Fruit fly (Drosophila melanogaster) whole organism, embryonic: Measurements from ENCODE around the gene CG31960.

Source experiments
- Atf-2 ChIP-seq: fragments of 200-800 bp; sonication (Bioruptor generic); optimal IDR thresholded peaks from 2 replicates; lab custom pipeline; 2016; ENCODE audit warnings: missing biosample characterization, missing genetic modification characterization
- CG10147 ChIP-seq: fragments of 200-800 bp; sonication (Bioruptor generic); optimal IDR thresholded peaks from 2 replicates; lab custom pipeline; 2019; ENCODE audit warnings: missing biosample characterization, mild to moderate bottlenecking, missing genetic modification characterization, moderate library complexity
- CG11723 ChIP-seq: fragments of 200-800 bp; sonication (Bioruptor generic); optimal IDR thresholded peaks from 2 replicates; lab custom pipeline; 2017; ENCODE audit warnings: missing biosample characterization, mild to moderate bottlenecking, missing genetic modification characterization
- CG12104 ChIP-seq: fragments of 200-800 bp; sonication (Bioruptor generic); optimal IDR thresholded peaks from 3 replicates; lab custom pipeline; 2016; ENCODE audit warnings: missing biosample characterization, missing genetic modification characterization
- CG12769 ChIP-seq: fragments of 200-800 bp; sonication (Bioruptor generic); optimal IDR thresholded peaks from 2 replicates; lab custom pipeline; 2019; ENCODE audit warnings: missing biosample characterization, mild to moderate bottlenecking, missing genetic modification characterization, moderate library complexity
- CG14050 ChIP-seq: fragments of 200-800 bp; sonication (Bioruptor generic); IDR thresholded peaks from 3 replicates; pipeline ENCODE4 v1.3.6; 2022; ENCODE audit warnings: missing biosample characterization, missing genetic modification characterization
- CG14441 ChIP-seq: fragments of 200-800 bp; sonication (Bioruptor generic); IDR thresholded peaks from 2 replicates; pipeline ENCODE4 v1.3.6; 2022; ENCODE audit warnings: missing biosample characterization, missing genetic modification characterization
- CG14710 ChIP-seq: fragments of 200-800 bp; sonication (Bioruptor generic); optimal IDR thresholded peaks from 3 replicates; lab custom pipeline; 2019; ENCODE audit warnings: missing biosample characterization, mild to moderate bottlenecking, missing genetic modification characterization, moderate library complexity
- CG14965 ChIP-seq: fragments of 200-800 bp; sonication (Bioruptor generic); optimal IDR thresholded peaks from 2 replicates; lab custom pipeline; 2016; ENCODE audit warnings: missing biosample characterization, missing genetic modification characterization, borderline replicate concordance
- CG1647 ChIP-seq: fragments of 200-800 bp; sonication (Bioruptor generic); optimal IDR thresholded peaks from 3 replicates; lab custom pipeline; 2016; ENCODE audit warnings: missing biosample characterization, missing genetic modification characterization
- CG17186 ChIP-seq: fragments of 200-800 bp; sonication (Bioruptor generic); optimal IDR thresholded peaks from 3 replicates; lab custom pipeline; 2017; ENCODE audit warnings: missing biosample characterization, missing genetic modification reagents, missing genetic modification characterization
- CG17359 ChIP-seq: fragments of 200-800 bp; sonication (Bioruptor generic); optimal IDR thresholded peaks from 3 replicates; lab custom pipeline; 2018; ENCODE audit warnings: missing biosample characterization, mild to moderate bottlenecking, missing genetic modification characterization, moderate library complexity
- CG18011 ChIP-seq: fragments of 200-800 bp; sonication (Bioruptor generic); optimal IDR thresholded peaks from 2 replicates; lab custom pipeline; 2017; ENCODE audit warnings: missing biosample characterization, missing genetic modification characterization, mild to moderate bottlenecking, moderate library complexity, missing genotype
- CG1832 ChIP-seq: fragments of 200-800 bp; sonication (Bioruptor generic); optimal IDR thresholded peaks from 2 replicates; lab custom pipeline; 2017; ENCODE audit warnings: missing biosample characterization, mild to moderate bottlenecking, missing genetic modification characterization, inconsistent platforms
- CG18764 ChIP-seq: fragments of 200-800 bp; sonication (Bioruptor generic); optimal IDR thresholded peaks from 3 replicates; lab custom pipeline; 2016; ENCODE audit warnings: missing biosample characterization, missing genetic modification characterization
- CG2116 ChIP-seq: fragments of 200-800 bp; sonication (Bioruptor generic); optimal IDR thresholded peaks from 3 replicates; lab custom pipeline; 2018; ENCODE audit warnings: missing biosample characterization, mild to moderate bottlenecking, missing genetic modification characterization
- CG4854 ChIP-seq: fragments of 200-800 bp; sonication (Bioruptor generic); optimal IDR thresholded peaks from 2 replicates; lab custom pipeline; 2016; ENCODE audit warnings: missing biosample characterization, missing genetic modification characterization, inconsistent platforms
- CG5180 ChIP-seq: fragments of 200-800 bp; sonication (Bioruptor generic); optimal IDR thresholded peaks from 3 replicates; lab custom pipeline; 2017; ENCODE audit warnings: missing biosample characterization, missing genetic modification characterization, mild to moderate bottlenecking, moderate library complexity, missing genetic modification reagents
- CG5953 ChIP-seq: fragments of 200-800 bp; sonication (Bioruptor generic); IDR thresholded peaks from 2 replicates; pipeline ENCODE4 v1.3.6; 2022; ENCODE audit warnings: missing biosample characterization, missing genetic modification characterization
- CG6654 ChIP-seq: fragments of 200-800 bp; sonication (Bioruptor generic); optimal IDR thresholded peaks from 2 replicates; lab custom pipeline; 2017; ENCODE audit warnings: missing biosample characterization, mild to moderate bottlenecking, missing genetic modification characterization
- CG7928 ChIP-seq: fragments of 200-800 bp; sonication (Bioruptor generic); optimal IDR thresholded peaks from 2 replicates; lab custom pipeline; 2017; ENCODE audit warnings: missing biosample characterization, mild to moderate bottlenecking, missing genetic modification characterization
- CG8290 ChIP-seq, 3 experiments: fragments of 200-800 bp; sonication (Bioruptor generic); optimal IDR thresholded peaks; 2 replicates each; lab custom pipeline; 2016 to 2019; ENCODE audit warnings: missing biosample characterization in 3 of 3, missing genetic modification characterization in 3 of 3, mild to moderate bottlenecking in 2 of 3, moderate library complexity in 1 of 3
- CG8359 ChIP-seq: fragments of 200-800 bp; sonication (Bioruptor generic); optimal IDR thresholded peaks from 2 replicates; lab custom pipeline; 2017; ENCODE audit warnings: missing biosample characterization, mild to moderate bottlenecking, missing genetic modification characterization, borderline replicate concordance
- CG9797 ChIP-seq: fragments of 200-800 bp; sonication (Bioruptor generic); optimal IDR thresholded peaks from 3 replicates; lab custom pipeline; 2018; ENCODE audit warnings: missing biosample characterization, mild to moderate bottlenecking, missing genetic modification characterization
- Camta ChIP-seq: fragments of 200-800 bp; sonication (Bioruptor generic); optimal IDR thresholded peaks from 2 replicates; lab custom pipeline; 2016; ENCODE audit warnings: missing biosample characterization, missing genetic modification characterization
- D19B ChIP-seq: fragments of 200-800 bp; sonication (Bioruptor generic); optimal IDR thresholded peaks from 2 replicates; lab custom pipeline; 2017; ENCODE audit warnings: missing biosample characterization, mild to moderate bottlenecking, missing genetic modification characterization
- Deaf1 ChIP-seq: fragments of 200-800 bp; optimal IDR thresholded peaks from 3 replicates; lab custom pipeline; 2019; ENCODE audit warnings: missing biosample characterization, mild to moderate bottlenecking, missing genetic modification characterization, moderate library complexity
- Dip3 ChIP-seq: fragments of 200-800 bp; sonication (Bioruptor generic); optimal IDR thresholded peaks from 3 replicates; lab custom pipeline; 2016; ENCODE audit warnings: missing biosample characterization, missing genetic modification characterization
- Fer2 ChIP-seq: fragments of 200-800 bp; sonication (Bioruptor generic); optimal IDR thresholded peaks from 2 replicates; lab custom pipeline; 2018; ENCODE audit warnings: missing biosample characterization, mild to moderate bottlenecking, missing genetic modification characterization, moderate library complexity
- Gsc ChIP-seq: fragments of 200-800 bp; sonication (Bioruptor generic); IDR thresholded peaks from 2 replicates; pipeline ENCODE4 v1.3.6; 2022; ENCODE audit warnings: missing biosample characterization, missing genetic modification characterization
- HLH3B ChIP-seq: fragments of 200-800 bp; sonication (Bioruptor generic); IDR thresholded peaks from 2 replicates; pipeline ENCODE4 v1.3.6; 2022; ENCODE audit warnings: missing biosample characterization, missing genetic modification characterization
- HLH4C ChIP-seq: fragments of 200-800 bp; sonication (Bioruptor generic); IDR thresholded peaks from 3 replicates; pipeline ENCODE4 v1.3.6; 2022; ENCODE audit warnings: missing biosample characterization, missing genetic modification characterization; ENCODE audit not compliant: partially characterized antibody
- Hand ChIP-seq: fragments of 200-800 bp; sonication (Bioruptor generic); optimal IDR thresholded peaks from 2 replicates; lab custom pipeline; 2017; ENCODE audit warnings: mild to moderate bottlenecking, missing biosample characterization, missing genetic modification reagents, missing genetic modification characterization
- Oaz ChIP-seq: fragments of 200-800 bp; sonication (Bioruptor generic); IDR thresholded peaks from 2 replicates; pipeline ENCODE4 v1.3.6; 2022; ENCODE audit warnings: missing biosample characterization, missing genetic modification characterization
- btn ChIP-seq: fragments of 200-800 bp; sonication (Bioruptor generic); optimal IDR thresholded peaks from 2 replicates; lab custom pipeline; 2016; ENCODE audit warnings: missing biosample characterization, missing genetic modification characterization
- chinmo ChIP-seq: fragments of 200-800 bp; sonication (Bioruptor generic); IDR thresholded peaks from 4 replicates; pipeline ENCODE4 v1.3.6; 2022; ENCODE audit warnings: missing biosample characterization, missing genetic modification characterization; ENCODE audit not compliant: partially characterized antibody
- corto ChIP-seq: fragments of 200-800 bp; sonication (Bioruptor generic); optimal IDR thresholded peaks from 2 replicates; lab custom pipeline; 2016; ENCODE audit warnings: missing biosample characterization, mild to moderate bottlenecking, missing genetic modification characterization, moderate library complexity
- croc ChIP-seq: fragments of 200-800 bp; sonication (Bioruptor generic); conservative IDR thresholded peaks from 3 replicates; pipeline ENCODE4 v1.3.6; 2022; ENCODE audit warnings: missing biosample characterization, missing genetic modification characterization
- cwo ChIP-seq: fragments of 200-800 bp; sonication (Bioruptor generic); optimal IDR thresholded peaks from 3 replicates; lab custom pipeline; 2017; ENCODE audit warnings: missing biosample characterization, missing genetic modification characterization, mild to moderate bottlenecking, moderate library complexity, missing genetic modification reagents
- da ChIP-seq: fragments of 200-800 bp; sonication (Bioruptor generic); optimal IDR thresholded peaks from 2 replicates; lab custom pipeline; 2016; ENCODE audit warnings: missing biosample characterization, missing genetic modification characterization
- dati ChIP-seq: fragments of 200-800 bp; sonication (Bioruptor generic); IDR thresholded peaks from 2 replicates; pipeline ENCODE4 v1.3.6; 2022; ENCODE audit warnings: missing biosample characterization, missing genetic modification characterization
- exex ChIP-seq: fragments of 200-800 bp; sonication (Bioruptor generic); optimal IDR thresholded peaks from 4 replicates; lab custom pipeline; 2018; ENCODE audit warnings: missing biosample characterization, mild to moderate bottlenecking, missing genetic modification characterization, moderate library complexity
- kni ChIP-seq: fragments of 200-800 bp; sonication (Bioruptor generic); optimal IDR thresholded peaks from 3 replicates; lab custom pipeline; 2017; ENCODE audit warnings: mild to moderate bottlenecking, missing biosample characterization, missing genetic modification reagents, missing genetic modification characterization
- otp ChIP-seq: fragments of 200-800 bp; sonication (Bioruptor generic); IDR thresholded peaks from 3 replicates; pipeline ENCODE4, ENCODE4 v1.3.6; 2022; ENCODE audit warnings: missing biosample characterization, missing genetic modification characterization
- rib ChIP-seq: fragments of 200-800 bp; sonication (Bioruptor generic); IDR thresholded peaks from 2 replicates; pipeline ENCODE4 v1.3.6; 2022; ENCODE audit warnings: missing biosample characterization, missing genetic modification characterization
- slbo ChIP-seq: fragments of 200-800 bp; sonication (Bioruptor generic); IDR thresholded peaks from 2 replicates; pipeline ENCODE4 v1.3.6; 2022; ENCODE audit warnings: missing biosample characterization, missing genetic modification characterization
- sna ChIP-seq: fragments of 200-800 bp; sonication (Bioruptor generic); IDR thresholded peaks from 2 replicates; pipeline ENCODE4 v1.3.6; 2022; ENCODE audit warnings: missing biosample characterization, missing genetic modification characterization; ENCODE audit not compliant: partially characterized antibody
- trem ChIP-seq: fragments of 200-800 bp; optimal IDR thresholded peaks from 3 replicates; lab custom pipeline; 2019; ENCODE audit warnings: missing biosample characterization, mild to moderate bottlenecking, missing genetic modification characterization, moderate library complexity
- usp ChIP-seq: fragments of >200 bp; optimal IDR thresholded peaks from 2 replicates; lab custom pipeline; 2017; ENCODE audit warnings: missing biosample characterization, missing genetic modification characterization
- wor ChIP-seq: fragments of 200-800 bp; sonication (Bioruptor generic); IDR thresholded peaks from 2 replicates; pipeline ENCODE4 v1.3.6; 2022; ENCODE audit warnings: missing biosample characterization, missing genetic modification characterization

The CG31960 gene

dm6 chr2L:3786246-3786645 lies 1.5 kb downstream of the CG31960 start (continued):
- TF ChIP-seq kni (GFP tag; lab: Kevin White, UChicago), result no peak
- TF ChIP-seq Deaf1 (tag; lab: Kevin White, UChicago), result no peak
- TF ChIP-seq da (GFP tag; lab: Kevin White, UChicago), result no peak
- TF ChIP-seq usp (GFP tag; lab: Kevin White, UChicago), result no peak
- TF ChIP-seq CG8359 (GFP tag; lab: Kevin White, UChicago), result peak; percentile 87
- peak; percentile 31 for TF ChIP-seq trem
- TF ChIP-seq D19B (GFP tag; lab: Kevin White, UChicago), result no peak
- TF ChIP-seq CG12769, result peak; percentile 48
- peak; percentile 71 for TF ChIP-seq CG17359 (tag; lab: Kevin White, UChicago)
- no peak for TF ChIP-seq btn (GFP tag; lab: Kevin White, UChicago)
- peak; percentile 19 for TF ChIP-seq Dip3 (GFP tag; lab: Kevin White, UChicago)
- TF ChIP-seq dati (GFP tag; lab: Robert Waterston, UW), result 0 out of 2 replicates have a peak, but pooled peaks have one; percentile 11
- TF ChIP-seq CG6654, result peak; percentile 24
- TF ChIP-seq otp (GFP tag; lab: Robert Waterston, UW), result peak; percentile 90
- TF ChIP-seq CG17186, result no peak
- peak; percentile 84 for TF ChIP-seq CG5953 (GFP tag; lab: Robert Waterston, UW)
- peak; percentile 41; the same call in 2 of the 3 replicates for TF ChIP-seq CG14050 (GFP tag; lab: Robert Waterston, UW)
- TF ChIP-seq CG2116 (GFP tag; lab: Kevin White, UChicago), result peak; percentile 35
- peak; percentile 11 for TF ChIP-seq cwo (GFP tag; lab: Kevin White, UChicago)
- TF ChIP-seq CG4854, result peak; percentile 30
- TF ChIP-seq slbo (GFP tag; lab: Robert Waterston, UW), result peak; percentile 92
- TF ChIP-seq chinmo (GFP tag; lab: Robert Waterston, UW), result 0 out of 4 replicates have a peak, but pooled peaks have one; percentile 5
- peak; percentile 27 for TF ChIP-seq CG11723 (GFP tag; lab: Kevin White, UChicago)
- TF ChIP-seq CG1832 (GFP tag; lab: Kevin White, UChicago), result no peak
- peak; percentile 66 for TF ChIP-seq HLH3B (GFP tag; lab: Robert Waterston, UW)
- TF ChIP-seq CG8290 (GFP tag; optimal IDR thresholded peaks at IDR 0.05; lab: Kevin White, UChicago), result peak; percentile 83
- peak; percentile 28 to 82 for TF ChIP-seq CG8290 (tag; optimal IDR thresholded peaks at IDR 0.05; lab: Kevin White, UChicago)
- TF ChIP-seq wor (GFP tag; lab: Robert Waterston, UW), result peak; percentile 70
- no peak for TF ChIP-seq HLH4C
- TF ChIP-seq CG10147, result no peak
- TF ChIP-seq CG5180, result no peak
- no peak for TF ChIP-seq CG7928 (GFP tag; lab: Kevin White, UChicago)
- TF ChIP-seq Gsc (GFP tag; lab: Robert Waterston, UW), result no peak
- TF ChIP-seq Fer2, result peak; percentile 6
- no peak for TF ChIP-seq CG1647 (GFP tag; lab: Kevin White, UChicago)
- peak; percentile 82 for TF ChIP-seq Camta (GFP tag; lab: Kevin White, UChicago)
- TF ChIP-seq CG14710, result no peak
- TF ChIP-seq Oaz (GFP tag; lab: Robert Waterston, UW), result peak; percentile 79
- no peak for TF ChIP-seq sna (GFP tag; lab: Robert Waterston, UW)
- TF ChIP-seq CG14441 (GFP tag; lab: Robert Waterston, UW), result peak; percentile 78
- TF ChIP-seq CG14965 (GFP tag; lab: Kevin White, UChicago), result no peak
- TF ChIP-seq CG9797, result no peak
- TF ChIP-seq CG18011 (GFP tag; lab: Kevin White, UChicago), result no peak
- TF ChIP-seq Atf-2 (GFP tag; lab: Kevin White, UChicago), result peak; percentile 74
- TF ChIP-seq Hand (GFP tag; lab: Kevin White, UChicago), result no peak
- TF ChIP-seq croc (GFP tag; lab: Robert Waterston, UW), result peak; percentile 66; the same call in 2 of the 3 replicates
- no peak for TF ChIP-seq rib (GFP tag; lab: Robert Waterston, UW)
- TF ChIP-seq CG12104 (GFP tag; lab: Kevin White, UChicago), result peak; percentile 15
- no peak for TF ChIP-seq corto (GFP tag; lab: Kevin White, UChicago)
- TF ChIP-seq CG18764 (GFP tag; lab: Kevin White, UChicago), result peak; percentile 51
- no peak for TF ChIP-seq exex (tag; lab: Kevin White, UChicago)
